Fruit fly (Drosophila melanogaster): Measurements from ENCODE around the gene CG46320.

The CG46320 gene

dm6 chr3L:5630608-5631080 is 33.3 kb upstream of the CG46320 start, which contains the start of gene Blimp-1 (continued):
- TF ChIP-seq CG11085 (GFP tag; IDR thresholded peaks at IDR 0.05) = no peak
- 0 out of 2 replicates have a peak, but pooled peaks have one; percentile 27 for TF ChIP-seq CG10321 (GFP tag; IDR thresholded peaks at IDR 0.05)
- TF ChIP-seq Sox102F (GFP tag; optimal IDR thresholded peaks at IDR 0.05) = no peak
- no peak for TF ChIP-seq nom (GFP tag; optimal IDR thresholded peaks at IDR 0.05)
- TF ChIP-seq CG6689 (GFP tag; IDR thresholded peaks at IDR 0.05) = no peak
- no peak for TF ChIP-seq ham (GFP tag; IDR thresholded peaks at IDR 0.05)
- peak; percentile 51 for TF ChIP-seq CG32532 (GFP tag; IDR thresholded peaks at IDR 0.05)

DNA sequence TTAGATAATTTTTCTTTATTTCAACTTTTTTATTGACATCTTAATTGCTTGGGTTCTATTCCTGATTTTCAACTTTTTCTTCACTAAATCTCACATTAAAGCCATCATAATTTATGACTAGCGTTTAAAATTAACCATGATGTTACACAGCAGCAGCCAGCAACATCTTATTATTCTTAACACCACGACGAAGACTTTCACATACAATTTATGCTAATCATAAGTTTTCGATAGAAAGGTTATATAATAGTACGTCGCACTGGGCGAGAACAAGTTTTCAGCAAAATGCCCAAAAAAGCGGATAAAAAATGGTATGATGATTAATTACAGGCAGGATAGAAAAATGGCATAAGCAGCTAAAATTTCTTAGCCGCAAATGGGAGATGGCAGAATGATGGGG is 32.0 kb upstream of the CG46320 start:
- no peak for TF ChIP-seq schlank (tag; optimal IDR thresholded peaks at IDR 0.05)
- peak in 1 of 2 experiments; percentile 82 for TF ChIP-seq Pdp1 (GFP tag; optimal IDR thresholded peaks at IDR 0.05)

- TF ChIP-seq CG6272 (GFP tag; IDR thresholded peaks at IDR 0.05) = no peak
- TF ChIP-seq trem (tag; optimal IDR thresholded peaks at IDR 0.05) = peak; percentile 17
- peak; percentile 6 for TF ChIP-seq gem (tag; optimal IDR thresholded peaks at IDR 0.05)
- no peak for TF ChIP-seq Dek (tag; optimal IDR thresholded peaks at IDR 0.05)
- peak; percentile 3 for TF ChIP-seq CG10267 (tag; optimal IDR thresholded peaks at IDR 0.05)
- TF ChIP-seq CG10462 (GFP tag; optimal IDR thresholded peaks at IDR 0.05) = no peak
- no peak for TF ChIP-seq CG7786 (GFP tag; optimal IDR thresholded peaks at IDR 0.05)
- TF ChIP-seq phol (tag; optimal IDR thresholded peaks at IDR 0.05) = peak; percentile 9
- no peak for TF ChIP-seq CG5245 (GFP tag; optimal IDR thresholded peaks at IDR 0.05)
- no peak for TF ChIP-seq CG15011 (GFP tag; optimal IDR thresholded peaks at IDR 0.05)
- peak; percentile 94 for TF ChIP-seq Blimp-1 (GFP tag; optimal IDR thresholded peaks at IDR 0.05)
- TF ChIP-seq CG18262 (tag; optimal IDR thresholded peaks at IDR 0.05) = peak; percentile 34
- TF ChIP-seq bcd (GFP tag; optimal IDR thresholded peaks at IDR 0.05) = no peak
- TF ChIP-seq Fer1 (GFP tag; optimal IDR thresholded peaks at IDR 0.05) = no peak
- TF ChIP-seq CG2712 (tag; optimal IDR thresholded peaks at IDR 0.05) = peak; percentile 54
- peak; percentile 86 for TF ChIP-seq Ets65A (GFP tag)
- TF ChIP-seq CG6654 (GFP tag; optimal IDR thresholded peaks at IDR 0.05) = no peak
- no peak for TF ChIP-seq H15 (GFP tag; IDR thresholded peaks at IDR 0.05)
- TF ChIP-seq Drgx (GFP tag; IDR thresholded peaks at IDR 0.05) = peak; percentile 51
- no peak for TF ChIP-seq CG13296 (GFP tag; optimal IDR thresholded peaks at IDR 0.05)
- TF ChIP-seq sens (GFP tag) = peak; percentile 88
- no peak for TF ChIP-seq Dbx (GFP tag; IDR thresholded peaks at IDR 0.05)
- TF ChIP-seq hkb (optimal IDR thresholded peaks at IDR 0.05) = no peak
- TF ChIP-seq hkb (GFP tag; IDR thresholded peaks at IDR 0.05) = no peak
- TF ChIP-seq CG31441 (GFP tag; IDR thresholded peaks at IDR 0.05) = 0 out of 2 replicates have a peak, but pooled peaks have one; percentile 9
- TF ChIP-seq CG3281 (GFP tag; optimal IDR thresholded peaks at IDR 0.05) = no peak
- no peak for TF ChIP-seq B-H1 (GFP tag; IDR thresholded peaks at IDR 0.05)
- TF ChIP-seq Spps (tag; optimal IDR thresholded peaks at IDR 0.05) = peak; percentile 21
- peak in 1 of 2 experiments; percentile 66 for TF ChIP-seq bsh (GFP tag; optimal IDR thresholded peaks at IDR 0.05)
- TF ChIP-seq CG14710 (tag; optimal IDR thresholded peaks at IDR 0.05) = peak; percentile 30
- TF ChIP-seq CG17829 (tag; optimal IDR thresholded peaks at IDR 0.05) = peak; percentile 15
- TF ChIP-seq p53 (GFP tag; optimal IDR thresholded peaks at IDR 0.05) = no peak
- peak; percentile 41; the same call in 1 of the 2 replicates for TF ChIP-seq CG10959 (GFP tag; IDR thresholded peaks at IDR 0.05)
- TF ChIP-seq CG30403 (GFP tag; optimal IDR thresholded peaks at IDR 0.05) = no peak
- TF ChIP-seq ab (GFP tag; optimal IDR thresholded peaks at IDR 0.05) = no peak
- no peak for TF ChIP-seq maf-S (GFP tag; optimal IDR thresholded peaks at IDR 0.05)
- no peak for TF ChIP-seq CG7271 (tag; optimal IDR thresholded peaks at IDR 0.05)
Measured at dm6 chr3L:5633247-5634187, 30.4 kb upstream of the CG46320 start.
